Worm (Caenorhabditis elegans): ENCODE data around the gene str-232.

DNA sequence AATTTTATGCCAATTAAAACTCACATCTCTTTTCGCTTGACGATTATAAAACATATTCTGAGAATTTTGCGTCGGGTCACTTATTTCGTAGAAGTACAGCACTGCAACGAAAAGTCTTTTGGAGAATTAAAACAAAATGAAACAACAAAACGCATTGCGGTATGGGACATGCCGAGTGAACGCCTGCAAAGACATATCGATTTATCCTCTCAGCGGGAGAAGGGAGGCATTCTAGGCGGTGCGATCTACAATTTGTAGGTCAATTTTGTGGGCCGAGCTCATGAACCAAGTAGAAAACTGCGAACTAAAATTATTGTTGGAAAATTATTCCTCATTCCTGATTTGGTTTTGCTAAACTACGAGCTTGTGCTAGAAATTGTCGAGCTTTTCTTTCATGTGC, 37.8 kb upstream of the str-232 start, which contains the start of gene F14H3.3:
- TF ChIP-seq pha-4 (tag; optimal IDR thresholded peaks at IDR 0.05) (no peak), R02D3.7 (tag; optimal IDR thresholded peaks at IDR 0.05) (no peak), nhr-77 (tag; optimal IDR thresholded peaks at IDR 0.05) (no peak), fkh-10 (GFP tag; optimal IDR thresholded peaks at IDR 0.05) (no peak), ceh-28 (tag; optimal IDR thresholded peaks at IDR 0.05) (no peak), unc-62 (GFP tag; optimal IDR thresholded peaks at IDR 0.05) (no peak), elt-1 (tag; optimal IDR thresholded peaks at IDR 0.05) (no peak), snpc-4 (tag; optimal IDR thresholded peaks at IDR 0.05) (no peak), pqm-1 (tag; optimal IDR thresholded peaks at IDR 0.05) (no peak), elt-2 (tag; optimal IDR thresholded peaks at IDR 0.05) (no peak)

Measured in whole organism, L3 larva.